Worm (Caenorhabditis elegans) whole organism, midembryonic: ENCODE data around the gene col-78.

Experiments used
- T22C8.4 ChIP-seq: fragments of 200-800 bp; sonication (Bioruptor generic); IDR thresholded peaks from 2 replicates; pipeline ENCODE4 v1.3.6; 2022; ENCODE audit warnings: missing genetic modification characterization, missing compliant biosample characterization
- flt-1 ChIP-seq: fragments of 200-800 bp; sonication (Bioruptor generic); IDR thresholded peaks from 2 replicates; pipeline ENCODE4 v1.3.6; 2022; ENCODE audit warnings: missing genetic modification characterization, missing compliant biosample characterization
- klf-2 ChIP-seq: fragments of 200-800 bp; sonication (Bioruptor generic); conservative IDR thresholded peaks from 2 replicates; pipeline ENCODE4 v1.3.6; 2022; ENCODE audit warnings: missing genetic modification reagents, missing genetic modification characterization, missing compliant biosample characterization
- med-1 ChIP-seq: sonication (generic microtip); optimal IDR thresholded peaks from 2 replicates; lab custom pipeline; 2017; ENCODE audit warnings: missing genetic modification characterization, mild to moderate bottlenecking, missing compliant biosample characterization, antibody characterized with exemption, missing genetic modification reagents; ENCODE audit not compliant: insufficient read depth
- ztf-29 ChIP-seq: fragments of 200-800 bp; sonication (Bioruptor generic); IDR thresholded peaks from 2 replicates; pipeline ENCODE4 v1.3.6; 2022; ENCODE audit warnings: missing genetic modification reagents, missing genetic modification characterization, missing compliant biosample characterization

ce11 chrII:9112851-9113250 lies 39.5 kb upstream of the col-78 start, which contains the start of gene jun-1:
- TF ChIP-seq klf-2 (GFP tag; lab: Robert Waterston, UW) (no peak), med-1 (GFP tag; lab: Kevin White, UChicago) (no peak), T22C8.4 (GFP tag; lab: Robert Waterston, UW) (no peak), ztf-29 (no peak), flt-1 (GFP tag; lab: Robert Waterston, UW) (no peak)
